Worm (Caenorhabditis elegans) whole organism, young adult: Measurements from ENCODE around the gene str-103.

ENCODE experiments used
- B0019.2 ChIP-seq: fragments of 200-800 bp; sonication (Bioruptor generic); conservative IDR thresholded peaks from 2 replicates; pipeline ENCODE4 v1.3.6; 2022; ENCODE audit warnings: missing genetic modification reagents, missing genetic modification characterization, missing compliant biosample characterization
- B0336.3 ChIP-seq: fragments of 200-800 bp; sonication (Bioruptor generic); IDR thresholded peaks from 2 replicates; pipeline ENCODE4 v1.3.6; 2022; ENCODE audit warnings: missing genetic modification characterization, missing compliant biosample characterization
- C17E4.6 ChIP-seq: fragments of 200-800 bp; sonication (Bioruptor generic); IDR thresholded peaks from 2 replicates; pipeline ENCODE4 v1.3.6; 2022; ENCODE audit warnings: missing genetic modification reagents, missing genetic modification characterization, missing compliant biosample characterization
- F23B12.7 ChIP-seq: sonication (generic microtip); optimal IDR thresholded peaks from 2 replicates; lab custom pipeline; 2017; ENCODE audit warnings: missing genetic modification characterization, mild to moderate bottlenecking, missing compliant biosample characterization, antibody characterized with exemption, moderate library complexity; ENCODE audit not compliant: insufficient read depth
- F33H1.4 ChIP-seq: fragments of 200-800 bp; sonication (Bioruptor generic); IDR thresholded peaks from 2 replicates; pipeline ENCODE4 v1.3.6; 2022; ENCODE audit warnings: missing genetic modification reagents, missing genetic modification characterization, missing compliant biosample characterization
- F55B11.4 ChIP-seq: sonication (generic microtip); optimal IDR thresholded peaks from 2 replicates; lab custom pipeline; 2016; ENCODE audit warnings: missing compliant biosample characterization, missing genetic modification characterization, borderline replicate concordance; ENCODE audit not compliant: insufficient read depth
- K11D2.4 ChIP-seq: fragments of 200-800 bp; sonication (Bioruptor generic); IDR thresholded peaks from 2 replicates; pipeline ENCODE4 v1.3.6; 2022; ENCODE audit warnings: missing genetic modification reagents, missing genetic modification characterization, missing compliant biosample characterization
- K12H6.12 ChIP-seq: fragments of 200-800 bp; sonication (Bioruptor generic); optimal IDR thresholded peaks from 2 replicates; lab custom pipeline; 2018; ENCODE audit warnings: mild to moderate bottlenecking, missing genetic modification characterization, missing compliant biosample characterization
- T26A5.8 ChIP-seq: sonication (generic microtip); optimal IDR thresholded peaks from 2 replicates; lab custom pipeline; 2016; ENCODE audit warnings: missing genetic modification characterization, missing compliant biosample characterization
- Y53F4B.3 ChIP-seq: fragments of 200-800 bp; sonication (Bioruptor generic); IDR thresholded peaks from 2 replicates; pipeline ENCODE4 v1.3.6; 2022; ENCODE audit warnings: missing genetic modification reagents, missing genetic modification characterization, missing compliant biosample characterization
- Y79H2A.3 ChIP-seq: fragments of 200-800 bp; sonication (Bioruptor generic); conservative IDR thresholded peaks from 2 replicates; pipeline ENCODE4 v1.3.6; 2022; ENCODE audit warnings: missing genetic modification reagents, missing genetic modification characterization, missing compliant biosample characterization
- ZK185.1 ChIP-seq: sonication (generic microtip); optimal IDR thresholded peaks from 2 replicates; lab custom pipeline; 2016; ENCODE audit warnings: mild to moderate bottlenecking, missing genetic modification characterization, missing compliant biosample characterization; ENCODE audit not compliant: poor library complexity, severe bottlenecking
- ama-1 ChIP-seq, 3 experiments: fragments of 150-350 bp in 1 of 3; sonication (generic microtip) in 2 of 3; optimal IDR thresholded peaks; 2 replicates each; lab custom pipeline; 2014 to 2018; ENCODE audit warnings: missing biosample characterization in 2 of 3, missing genetic modification characterization in 2 of 3, missing genetic modification reagents in 2 of 3
- aptf-2 ChIP-seq: fragments of 200-800 bp; sonication (Bioruptor generic); conservative IDR thresholded peaks from 2 replicates; pipeline ENCODE4 v1.3.6; 2022; ENCODE audit warnings: missing genetic modification reagents, missing genetic modification characterization, missing compliant biosample characterization
- aptf-3 ChIP-seq: fragments of 200-800 bp; sonication (Bioruptor generic); IDR thresholded peaks from 2 replicates; pipeline ENCODE4 v1.3.6; 2022; ENCODE audit warnings: missing genetic modification characterization, missing compliant biosample characterization
- athp-1 ChIP-seq: sonication (generic microtip); optimal IDR thresholded peaks from 2 replicates; lab custom pipeline; 2017; ENCODE audit warnings: mild to moderate bottlenecking, missing genetic modification characterization, missing compliant biosample characterization
- attf-5 ChIP-seq: fragments of 200-800 bp; sonication (Bioruptor generic); optimal IDR thresholded peaks from 2 replicates; lab custom pipeline; 2018; ENCODE audit warnings: mild to moderate bottlenecking, missing genetic modification characterization, missing compliant biosample characterization
- bed-2 ChIP-seq: fragments of 200-800 bp; sonication (Bioruptor generic); IDR thresholded peaks from 2 replicates; pipeline ENCODE4 v1.3.6; 2022; ENCODE audit warnings: missing genetic modification reagents, missing genetic modification characterization, missing compliant biosample characterization
- cebp-1 ChIP-seq, 2 experiments: fragments of 200-800 bp in 1 of 2; sonication (Bioruptor generic) in 1 of 2; sonication (generic microtip) in 1 of 2; IDR thresholded peaks in 1 of 2; optimal IDR thresholded peaks in 1 of 2; 2 replicates each; pipeline versions ENCODE4 v1.3.6 to Lab custom; 2017 to 2022; ENCODE audit warnings: missing compliant biosample characterization in 2 of 2, missing genetic modification characterization in 2 of 2, mild to moderate bottlenecking in 1 of 2, missing genetic modification reagents in 1 of 2, moderate library complexity in 1 of 2
- ceh-27 ChIP-seq: fragments of 200-800 bp; sonication (Bioruptor generic); optimal IDR thresholded peaks from 2 replicates; lab custom pipeline; 2018; ENCODE audit warnings: mild to moderate bottlenecking, missing genetic modification characterization, moderate library complexity, missing compliant biosample characterization
- die-1 ChIP-seq: sonication (generic microtip); optimal IDR thresholded peaks from 2 replicates; lab custom pipeline; 2016; ENCODE audit warnings: missing genotype, mild to moderate bottlenecking, missing genetic modification characterization, missing compliant biosample characterization
- efl-1 ChIP-seq: fragments of 150-350 bp; optimal IDR thresholded peaks from 2 replicates; lab custom pipeline; 2014; ENCODE audit warnings: missing biosample characterization, missing genetic modification reagents, missing genetic modification characterization
- egl-18 ChIP-seq: fragments of 200-800 bp; sonication (Bioruptor generic); IDR thresholded peaks from 2 replicates; pipeline ENCODE4 v1.3.6; 2022; ENCODE audit warnings: missing genetic modification reagents, missing genetic modification characterization, missing compliant biosample characterization
- egl-44 ChIP-seq: fragments of 200-800 bp; sonication (Bioruptor generic); IDR thresholded peaks from 2 replicates; pipeline ENCODE4 v1.3.6; 2022; ENCODE audit warnings: missing genetic modification reagents, missing genetic modification characterization, missing compliant biosample characterization
- ets-4 ChIP-seq: fragments of 200-800 bp; sonication (Bioruptor generic); optimal IDR thresholded peaks from 2 replicates; lab custom pipeline; 2018; ENCODE audit warnings: mild to moderate bottlenecking, missing genetic modification characterization, missing compliant biosample characterization
- gei-17 ChIP-seq: fragments of 200-800 bp; sonication (Bioruptor generic); optimal IDR thresholded peaks from 2 replicates; lab custom pipeline; 2018; ENCODE audit warnings: mild to moderate bottlenecking, missing genetic modification characterization, missing compliant biosample characterization
- lsl-1 ChIP-seq: fragments of 200-800 bp; sonication (Bioruptor generic); optimal IDR thresholded peaks from 2 replicates; lab custom pipeline; 2018; ENCODE audit warnings: mild to moderate bottlenecking, missing genetic modification characterization, moderate library complexity, missing compliant biosample characterization
- madf-10 ChIP-seq: sonication (generic microtip); optimal IDR thresholded peaks from 2 replicates; lab custom pipeline; 2016; ENCODE audit warnings: mild to moderate bottlenecking, missing genetic modification characterization, missing compliant biosample characterization
- madf-8 ChIP-seq: fragments of 200-800 bp; sonication (Bioruptor generic); conservative IDR thresholded peaks from 2 replicates; pipeline ENCODE4 v1.3.6; 2022; ENCODE audit warnings: missing genetic modification reagents, missing genetic modification characterization, missing compliant biosample characterization
- nfya-1 ChIP-seq: sonication (generic microtip); optimal IDR thresholded peaks from 2 replicates; lab custom pipeline; 2017; ENCODE audit warnings: antibody characterized with exemption, missing compliant biosample characterization, missing genetic modification characterization, borderline replicate concordance; ENCODE audit not compliant: insufficient read depth
- nhr-120 ChIP-seq: fragments of 200-800 bp; sonication (Bioruptor generic); IDR thresholded peaks from 2 replicates; pipeline ENCODE4 v1.3.6; 2022; ENCODE audit warnings: missing genetic modification characterization, missing compliant biosample characterization
- nhr-27 ChIP-seq: fragments of 200-800 bp; sonication (Bioruptor generic); optimal IDR thresholded peaks from 2 replicates; lab custom pipeline; 2018; ENCODE audit warnings: mild to moderate bottlenecking, missing genetic modification characterization, moderate library complexity, missing compliant biosample characterization
- nhr-90 ChIP-seq: sonication (generic microtip); optimal IDR thresholded peaks from 2 replicates; lab custom pipeline; 2016; ENCODE audit warnings: missing genotype, mild to moderate bottlenecking, missing genetic modification characterization, missing compliant biosample characterization
- tbp1 ChIP-seq: fragments of 200-800 bp; sonication (Bioruptor generic); optimal IDR thresholded peaks from 2 replicates; lab custom pipeline; 2018; ENCODE audit warnings: mild to moderate bottlenecking, missing genetic modification characterization, missing compliant biosample characterization
- xnd-1 ChIP-seq: sonication (generic microtip); optimal IDR thresholded peaks from 2 replicates; lab custom pipeline; 2016; ENCODE audit warnings: missing genotype, missing genetic modification reagents, missing genetic modification characterization, missing compliant biosample characterization
- ztf-22 ChIP-seq: fragments of 200-800 bp; sonication (Bioruptor generic); optimal IDR thresholded peaks from 2 replicates; lab custom pipeline; 2018; ENCODE audit warnings: mild to moderate bottlenecking, missing genetic modification characterization, moderate library complexity, missing compliant biosample characterization

The str-103 gene

ce11 chrV:16139529-16139928 is 21.0 kb upstream of the str-103 start, which contains the start of gene clc-11:
Gene clc-11 (minus strand): TSS chrV:16139629.
- no peak for TF ChIP-seq nhr-120 (GFP tag; lab: Robert Waterston, UW)
- no peak for TF ChIP-seq nhr-27 (tag; lab: Kevin White, UChicago)
- TF ChIP-seq Y79H2A.3 (GFP tag; lab: Robert Waterston, UW) = no peak
- TF ChIP-seq efl-1 (GFP tag; lab: Kevin White, UChicago) = no peak
- no peak for TF ChIP-seq F33H1.4 (GFP tag; lab: Robert Waterston, UW)
- TF ChIP-seq ama-1 (optimal IDR thresholded peaks at IDR 0.05; lab: Kevin White, UChicago) = no peak
- TF ChIP-seq ama-1 (GFP tag; optimal IDR thresholded peaks at IDR 0.05; lab: Kevin White, UChicago) = no peak
- TF ChIP-seq egl-44 = no peak
- no peak for TF ChIP-seq T26A5.8 (tag; lab: Kevin White, UChicago)
- no peak for TF ChIP-seq die-1
- no peak for TF ChIP-seq ZK185.1 (tag; lab: Kevin White, UChicago)
- no peak for TF ChIP-seq ceh-27 (GFP tag; lab: Kevin White, UChicago)
- no peak for TF ChIP-seq C17E4.6 (GFP tag; lab: Robert Waterston, UW)
- no peak for TF ChIP-seq Y53F4B.3

- no peak for TF ChIP-seq B0019.2 (GFP tag; lab: Robert Waterston, UW)
These were observed 18.5 kb upstream of the str-103 start, which contains the start of gene F44G3.7 for ce11 chrV:16137043-16137442. Gene F44G3.7 (minus strand): TSS chrV:16137143.

DNA sequence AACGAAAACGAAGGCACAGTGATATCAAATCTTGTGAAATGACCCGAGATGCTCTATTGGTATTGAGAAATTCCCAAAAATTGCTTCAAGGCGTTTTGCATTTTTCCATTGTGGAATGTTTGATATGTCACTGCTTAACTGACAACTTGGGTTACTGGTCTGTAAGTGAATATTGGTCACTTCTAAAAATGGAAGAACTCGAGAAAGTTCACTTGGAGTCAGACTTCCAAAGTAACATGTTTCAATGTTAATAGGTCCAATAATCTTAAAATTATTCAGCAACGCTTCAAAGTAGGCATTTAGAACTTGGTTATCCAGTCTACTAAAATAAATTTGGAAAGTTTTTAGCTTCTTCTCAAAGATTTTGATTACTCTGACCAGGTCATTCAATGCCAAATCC is 14.2 kb upstream of the str-103 start, which contains the start of gene fbxa-144:
Gene fbxa-144, minus strand, starts transcription at position 101 of the 400 bp plus-strand sequence.
- no peak for TF ChIP-seq K11D2.4
- TF ChIP-seq madf-10 (tag; lab: Kevin White, UChicago) = no peak
- no peak for TF ChIP-seq aptf-2 (GFP tag; lab: Robert Waterston, UW)
- TF ChIP-seq attf-5 (GFP tag; lab: Kevin White, UChicago) = no peak
- TF ChIP-seq bed-2 (GFP tag; lab: Robert Waterston, UW) = no peak
- TF ChIP-seq xnd-1 (tag; lab: Kevin White, UChicago) = no peak
- TF ChIP-seq egl-18 (GFP tag; lab: Robert Waterston, UW) = no peak
- no peak for TF ChIP-seq athp-1
- no peak for TF ChIP-seq aptf-3 (GFP tag; lab: Robert Waterston, UW)
- TF ChIP-seq ets-4 (GFP tag; lab: Kevin White, UChicago) = no peak
- TF ChIP-seq F55B11.4 (tag; lab: Kevin White, UChicago) = no peak
- no peak for TF ChIP-seq K12H6.12 (tag; lab: Kevin White, UChicago)

ce11 chrV:16132215-16132614 is 13.7 kb upstream of the str-103 start:
- peak; percentile 76; the same call in 1 of the 2 replicates for TF ChIP-seq cebp-1 (GFP tag; IDR thresholded peaks at IDR 0.05; lab: Robert Waterston, UW)
- peak; percentile 95 for TF ChIP-seq cebp-1 (tag; optimal IDR thresholded peaks at IDR 0.05; lab: Kevin White, UChicago)
- TF ChIP-seq lsl-1 (GFP tag; lab: Kevin White, UChicago) = no peak

- no peak for TF ChIP-seq ztf-22
- no peak for TF ChIP-seq F23B12.7 (tag; lab: Kevin White, UChicago)
- TF ChIP-seq B0336.3 (GFP tag; lab: Robert Waterston, UW) = no peak
- no peak for TF ChIP-seq madf-8
- TF ChIP-seq nhr-27 (tag; lab: Kevin White, UChicago) = no peak
- TF ChIP-seq nfya-1 (tag; lab: Kevin White, UChicago) = no peak
- no peak for TF ChIP-seq gei-17 (GFP tag; lab: Kevin White, UChicago)
- no peak for TF ChIP-seq tbp1
- TF ChIP-seq nhr-90 (tag; lab: Kevin White, UChicago) = no peak
These were observed 12.7 kb upstream of the str-103 start, which contains the start of gene fbxa-142 for ce11 chrV:16131249-16131648. Gene fbxa-142 (minus strand): TSS chrV:16131349.
